Fruit fly (Drosophila melanogaster) whole organism, embryonic: Measurements from ENCODE around the gene Lcp65Ac.
A peak's percentile ranks its signal among the peaks of the same experiment; 100 is the strongest.

Experiments
- Ada2b ChIP-seq: fragments of 200-800 bp; sonication (Bioruptor generic); IDR thresholded peaks from 2 replicates; pipeline ENCODE4 v1.3.6; 2022; ENCODE audit warnings: missing biosample characterization, missing genetic modification characterization
- BtbVII ChIP-seq: fragments of 200-800 bp; sonication (Bioruptor generic); optimal IDR thresholded peaks from 3 replicates; lab custom pipeline; 2017; ENCODE audit warnings: missing biosample characterization, mild to moderate bottlenecking, missing genetic modification characterization
- CG10274 ChIP-seq: fragments of 200-800 bp; sonication (Bioruptor generic); optimal IDR thresholded peaks from 3 replicates; lab custom pipeline; 2017; ENCODE audit warnings: missing biosample characterization, mild to moderate bottlenecking, missing genetic modification characterization
- CG10366 ChIP-seq: fragments of 200-800 bp; sonication (Bioruptor generic); IDR thresholded peaks from 2 replicates; pipeline ENCODE4 v1.3.6; 2022; ENCODE audit warnings: missing biosample characterization, missing genetic modification characterization
- CG11093 ChIP-seq: fragments of 200-800 bp; sonication (Bioruptor generic); IDR thresholded peaks from 3 replicates; pipeline ENCODE4 v1.3.6; 2022; ENCODE audit warnings: missing biosample characterization, missing genetic modification characterization
- CG12236 ChIP-seq: fragments of 200-800 bp; sonication (Bioruptor generic); optimal IDR thresholded peaks from 2 replicates; lab custom pipeline; 2016; ENCODE audit warnings: missing biosample characterization, missing genetic modification characterization
- CG12299 ChIP-seq: fragments of 200-800 bp; sonication (Bioruptor generic); optimal IDR thresholded peaks from 2 replicates; lab custom pipeline; 2018; ENCODE audit warnings: missing biosample characterization, mild to moderate bottlenecking, missing genetic modification characterization
- CG1233 ChIP-seq: fragments of 200-800 bp; sonication (Bioruptor generic); optimal IDR thresholded peaks from 4 replicates; lab custom pipeline; 2018; ENCODE audit warnings: missing biosample characterization, mild to moderate bottlenecking, missing genetic modification characterization
- CG13287 ChIP-seq: fragments of 200-800 bp; sonication (Bioruptor generic); IDR thresholded peaks from 2 replicates; pipeline ENCODE4 v1.3.6; 2022; ENCODE audit warnings: missing biosample characterization, missing genetic modification characterization; ENCODE audit not compliant: partially characterized antibody
- CG14441 ChIP-seq: fragments of 200-800 bp; sonication (Bioruptor generic); IDR thresholded peaks from 2 replicates; pipeline ENCODE4 v1.3.6; 2022; ENCODE audit warnings: missing biosample characterization, missing genetic modification characterization
- CG14965 ChIP-seq: fragments of 200-800 bp; sonication (Bioruptor generic); optimal IDR thresholded peaks from 2 replicates; lab custom pipeline; 2016; ENCODE audit warnings: missing biosample characterization, missing genetic modification characterization, borderline replicate concordance
- CG15269 ChIP-seq: fragments of 200-800 bp; sonication (Bioruptor generic); optimal IDR thresholded peaks from 2 replicates; lab custom pipeline; 2018; ENCODE audit warnings: missing biosample characterization, mild to moderate bottlenecking, missing genetic modification characterization, moderate library complexity
- CG15696 ChIP-seq: fragments of 200-800 bp; sonication (Bioruptor generic); optimal IDR thresholded peaks from 2 replicates; lab custom pipeline; 2019; ENCODE audit warnings: missing biosample characterization, mild to moderate bottlenecking, missing genetic modification characterization, moderate library complexity
- CG1647 ChIP-seq: fragments of 200-800 bp; sonication (Bioruptor generic); optimal IDR thresholded peaks from 3 replicates; lab custom pipeline; 2016; ENCODE audit warnings: missing biosample characterization, missing genetic modification characterization
- CG16813 ChIP-seq: fragments of 200-800 bp; sonication (Bioruptor generic); IDR thresholded peaks from 3 replicates; pipeline ENCODE4 v1.3.6; 2022; ENCODE audit warnings: missing biosample characterization, missing genetic modification characterization; ENCODE audit not compliant: partially characterized antibody
- CG17359 ChIP-seq: fragments of 200-800 bp; sonication (Bioruptor generic); optimal IDR thresholded peaks from 3 replicates; lab custom pipeline; 2018; ENCODE audit warnings: missing biosample characterization, mild to moderate bottlenecking, missing genetic modification characterization, moderate library complexity
- CG17361 ChIP-seq: fragments of 200-800 bp; sonication (Bioruptor generic); IDR thresholded peaks from 3 replicates; pipeline ENCODE4 v1.3.6; 2022; ENCODE audit warnings: missing biosample characterization, missing genetic modification characterization
- CG1832 ChIP-seq: fragments of 200-800 bp; sonication (Bioruptor generic); optimal IDR thresholded peaks from 2 replicates; lab custom pipeline; 2017; ENCODE audit warnings: missing biosample characterization, mild to moderate bottlenecking, missing genetic modification characterization, inconsistent platforms
- CG18764 ChIP-seq: fragments of 200-800 bp; sonication (Bioruptor generic); optimal IDR thresholded peaks from 3 replicates; lab custom pipeline; 2016; ENCODE audit warnings: missing biosample characterization, missing genetic modification characterization
- CG2678 ChIP-seq: fragments of 200-800 bp; sonication (Bioruptor generic); optimal IDR thresholded peaks from 3 replicates; lab custom pipeline; 2019; ENCODE audit warnings: missing biosample characterization, mild to moderate bottlenecking, missing genetic modification characterization, moderate library complexity
- CG31224 ChIP-seq: fragments of 200-800 bp; sonication (Bioruptor generic); IDR thresholded peaks from 2 replicates; pipeline ENCODE4 v1.3.6; 2022; ENCODE audit warnings: missing biosample characterization, missing genetic modification characterization
- CG34376 ChIP-seq: fragments of 200-800 bp; sonication (Bioruptor generic); optimal IDR thresholded peaks from 2 replicates; lab custom pipeline; 2018; ENCODE audit warnings: missing biosample characterization, mild to moderate bottlenecking, missing genetic modification characterization
- CG34422 ChIP-seq: fragments of 200-800 bp; sonication (Bioruptor generic); IDR thresholded peaks from 3 replicates; pipeline ENCODE4 v1.3.6; 2022; ENCODE audit warnings: missing biosample characterization, missing genetic modification characterization
- CG4328 ChIP-seq: fragments of 200-800 bp; sonication (Bioruptor generic); optimal IDR thresholded peaks from 3 replicates; lab custom pipeline; 2017; ENCODE audit warnings: missing biosample characterization, missing genetic modification reagents, missing genetic modification characterization
- CG4730 ChIP-seq: fragments of 200-800 bp; sonication (Bioruptor generic); IDR thresholded peaks from 2 replicates; pipeline ENCODE4 v1.3.6; 2022; ENCODE audit warnings: missing biosample characterization, missing genetic modification characterization
- CG5245 ChIP-seq: fragments of 200-800 bp; sonication (Bioruptor generic); optimal IDR thresholded peaks from 3 replicates; lab custom pipeline; 2016; ENCODE audit warnings: missing biosample characterization, missing genetic modification characterization
- CG5953 ChIP-seq: fragments of 200-800 bp; sonication (Bioruptor generic); IDR thresholded peaks from 2 replicates; pipeline ENCODE4 v1.3.6; 2022; ENCODE audit warnings: missing biosample characterization, missing genetic modification characterization
- CG6654 ChIP-seq: fragments of 200-800 bp; sonication (Bioruptor generic); optimal IDR thresholded peaks from 2 replicates; lab custom pipeline; 2017; ENCODE audit warnings: missing biosample characterization, mild to moderate bottlenecking, missing genetic modification characterization
- CG8281 ChIP-seq: fragments of 200-800 bp; sonication (Bioruptor generic); optimal IDR thresholded peaks from 2 replicates; lab custom pipeline; 2018; ENCODE audit warnings: missing biosample characterization, mild to moderate bottlenecking, missing genetic modification characterization, moderate library complexity
- CG9727 ChIP-seq: fragments of 200-800 bp; sonication (Bioruptor generic); optimal IDR thresholded peaks from 3 replicates; lab custom pipeline; 2017; ENCODE audit warnings: missing biosample characterization, mild to moderate bottlenecking, missing genetic modification characterization
- Dbx ChIP-seq: fragments of 200-800 bp; sonication (Bioruptor generic); IDR thresholded peaks from 3 replicates; pipeline ENCODE4 v1.3.6; 2022; ENCODE audit warnings: missing biosample characterization, missing genetic modification characterization
- Lhr ChIP-seq: fragments of 200-800 bp; sonication (Bioruptor generic); optimal IDR thresholded peaks from 3 replicates; lab custom pipeline; 2017; ENCODE audit warnings: mild to moderate bottlenecking, missing biosample characterization, missing genetic modification reagents, missing genetic modification characterization
- MESR4 ChIP-seq: fragments of 200-800 bp; sonication (Bioruptor generic); optimal IDR thresholded peaks from 2 replicates; lab custom pipeline; 2018; ENCODE audit warnings: missing biosample characterization, mild to moderate bottlenecking, missing genetic modification characterization, moderate library complexity
- NK7.1 ChIP-seq: fragments of 200-800 bp; sonication (Bioruptor generic); optimal IDR thresholded peaks from 3 replicates; lab custom pipeline; 2016; ENCODE audit warnings: missing biosample characterization, missing genetic modification characterization
- Sox102F ChIP-seq: fragments of 200-800 bp; sonication (Bioruptor generic); optimal IDR thresholded peaks from 2 replicates; lab custom pipeline; 2018; ENCODE audit warnings: missing biosample characterization, mild to moderate bottlenecking, missing genetic modification characterization, moderate library complexity
- Vsx1 ChIP-seq: fragments of 200-800 bp; sonication (Bioruptor generic); optimal IDR thresholded peaks from 2 replicates; lab custom pipeline; 2017; ENCODE audit warnings: missing biosample characterization, mild to moderate bottlenecking, missing genetic modification characterization, missing genetic modification reagents
- al ChIP-seq: fragments of 200-800 bp; sonication (Bioruptor generic); IDR thresholded peaks from 2 replicates; pipeline ENCODE4 v1.3.6; 2022; ENCODE audit warnings: missing biosample characterization, missing genetic modification characterization
- ash1 ChIP-seq: fragments of 200-800 bp; sonication (Bioruptor generic); optimal IDR thresholded peaks from 2 replicates; lab custom pipeline; 2018; ENCODE audit warnings: missing biosample characterization, mild to moderate bottlenecking, missing genetic modification characterization
- dm ChIP-seq: fragments of 200-800 bp; sonication (Bioruptor generic); optimal IDR thresholded peaks from 3 replicates; lab custom pipeline; 2016; ENCODE audit warnings: missing biosample characterization, missing genetic modification characterization
- dmrt11E ChIP-seq: fragments of 200-800 bp; sonication (Bioruptor generic); optimal IDR thresholded peaks from 3 replicates; lab custom pipeline; 2018; ENCODE audit warnings: missing biosample characterization, mild to moderate bottlenecking, missing genetic modification characterization, moderate library complexity
- dmrt99B ChIP-seq: fragments of 200-800 bp; sonication (Bioruptor generic); optimal IDR thresholded peaks from 2 replicates; lab custom pipeline; 2018; ENCODE audit warnings: missing biosample characterization, mild to moderate bottlenecking, missing genetic modification characterization, moderate library complexity
- gem ChIP-seq: fragments of 200-800 bp; sonication (Bioruptor generic); optimal IDR thresholded peaks from 2 replicates; lab custom pipeline; 2019; ENCODE audit warnings: missing biosample characterization, mild to moderate bottlenecking, missing genetic modification characterization, moderate library complexity
- luna ChIP-seq: fragments of 200-800 bp; sonication (Bioruptor generic); optimal IDR thresholded peaks from 2 replicates; lab custom pipeline; 2016; ENCODE audit warnings: missing biosample characterization, missing genetic modification characterization
- maf-S ChIP-seq: fragments of 200-800 bp; sonication (Bioruptor generic); optimal IDR thresholded peaks from 2 replicates; lab custom pipeline; 2016; ENCODE audit warnings: missing biosample characterization, missing genetic modification characterization
- oc ChIP-seq: fragments of 200-800 bp; sonication (Bioruptor generic); optimal IDR thresholded peaks from 2 replicates; lab custom pipeline; 2018; ENCODE audit warnings: missing biosample characterization, mild to moderate bottlenecking, missing genetic modification characterization, moderate library complexity
- salm ChIP-seq: fragments of 200-800 bp; sonication (Bioruptor generic); optimal IDR thresholded peaks from 2 replicates; lab custom pipeline; 2018; ENCODE audit warnings: missing biosample characterization, mild to moderate bottlenecking, missing genetic modification characterization
- seq ChIP-seq: fragments of 200-800 bp; sonication (Bioruptor generic); IDR thresholded peaks from 2 replicates; pipeline ENCODE4 v1.3.6; 2022; ENCODE audit warnings: missing biosample characterization, missing genetic modification characterization
- slp2 ChIP-seq: fragments of 200-800 bp; sonication (Bioruptor generic); optimal IDR thresholded peaks from 2 replicates; lab custom pipeline; 2016; ENCODE audit warnings: missing biosample characterization, missing genetic modification characterization
- sob ChIP-seq: fragments of 200-800 bp; sonication (Bioruptor generic); IDR thresholded peaks from 2 replicates; pipeline ENCODE4 v1.3.6; 2022; ENCODE audit warnings: missing biosample characterization, missing genetic modification characterization
- tin ChIP-seq: fragments of 200-800 bp; sonication (Bioruptor generic); optimal IDR thresholded peaks from 3 replicates; lab custom pipeline; 2016; ENCODE audit warnings: missing biosample characterization, missing genetic modification characterization

The Lcp65Ac gene

dm6 chr3L:6108264-6109060 is 36.2 kb upstream of the Lcp65Ac start (continued):
- no peak for TF ChIP-seq NK7.1 (GFP tag; lab: Kevin White, UChicago)
- no peak for TF ChIP-seq CG9727
- no peak for TF ChIP-seq CG10274 (GFP tag; lab: Kevin White, UChicago)
- TF ChIP-seq luna (GFP tag; lab: Kevin White, UChicago): no peak
- no peak for TF ChIP-seq CG34376 (GFP tag; lab: Kevin White, UChicago)
- no peak for TF ChIP-seq CG15269 (tag; lab: Kevin White, UChicago)
- no peak for TF ChIP-seq seq (GFP tag; lab: Robert Waterston, UW)
- TF ChIP-seq Dbx: no peak
- TF ChIP-seq CG2678 (tag; lab: Kevin White, UChicago): no peak
- TF ChIP-seq CG10366 (GFP tag; lab: Robert Waterston, UW): no peak
- TF ChIP-seq Ada2b: no peak
- TF ChIP-seq slp2 (GFP tag; lab: Kevin White, UChicago): no peak
- no peak for TF ChIP-seq CG14441
- TF ChIP-seq CG1647 (GFP tag; lab: Kevin White, UChicago): no peak
- no peak for TF ChIP-seq CG11093
- no peak for TF ChIP-seq CG4328 (GFP tag; lab: Kevin White, UChicago)
- no peak for TF ChIP-seq salm (tag; lab: Kevin White, UChicago)
- TF ChIP-seq gem (tag; lab: Kevin White, UChicago): peak; percentile 53
- no peak for TF ChIP-seq CG12236
- TF ChIP-seq Vsx1 (GFP tag; lab: Kevin White, UChicago): no peak
- no peak for TF ChIP-seq tin (GFP tag; lab: Kevin White, UChicago)
- TF ChIP-seq CG5245 (GFP tag; lab: Kevin White, UChicago): no peak
- no peak for TF ChIP-seq CG12299 (tag; lab: Kevin White, UChicago)
- peak; percentile 8 for TF ChIP-seq Sox102F (GFP tag; lab: Kevin White, UChicago)
- TF ChIP-seq maf-S: no peak
- no peak for TF ChIP-seq CG1233 (GFP tag; lab: Kevin White, UChicago)
- TF ChIP-seq CG34422 (GFP tag; lab: Robert Waterston, UW): no peak
- TF ChIP-seq CG16813 (GFP tag; lab: Robert Waterston, UW): no peak
- no peak for TF ChIP-seq CG17359 (tag; lab: Kevin White, UChicago)
- no peak for TF ChIP-seq CG1832
- no peak for TF ChIP-seq MESR4
- TF ChIP-seq CG13287 (GFP tag; lab: Robert Waterston, UW): no peak
- TF ChIP-seq CG18764 (GFP tag; lab: Kevin White, UChicago): no peak
- no peak for TF ChIP-seq CG14965 (GFP tag; lab: Kevin White, UChicago)
- no peak for TF ChIP-seq sob (GFP tag; lab: Robert Waterston, UW)
- TF ChIP-seq CG4730 (GFP tag; lab: Robert Waterston, UW): no peak
- TF ChIP-seq CG6654 (GFP tag; lab: Kevin White, UChicago): no peak
- TF ChIP-seq BtbVII: no peak
- TF ChIP-seq Lhr (GFP tag; lab: Kevin White, UChicago): no peak
- TF ChIP-seq al (GFP tag; lab: Robert Waterston, UW): no peak
- no peak for TF ChIP-seq dm (GFP tag; lab: Kevin White, UChicago)
- TF ChIP-seq CG5953 (GFP tag; lab: Robert Waterston, UW): no peak
- TF ChIP-seq oc: no peak
- peak; percentile 40 for TF ChIP-seq dmrt11E (tag; lab: Kevin White, UChicago)
- no peak for TF ChIP-seq CG8281
- TF ChIP-seq ash1 (GFP tag; lab: Kevin White, UChicago): no peak
- peak; percentile 28 for TF ChIP-seq dmrt99B (tag; lab: Kevin White, UChicago)
- peak; percentile 50; the same call in 1 of the 3 replicates for TF ChIP-seq CG17361
- TF ChIP-seq CG15696 (tag; lab: Kevin White, UChicago): peak; percentile 25
- no peak for TF ChIP-seq CG31224 (GFP tag; lab: Robert Waterston, UW)
